Worm (Caenorhabditis elegans) whole organism, L4 larva: ENCODE data around the gene R07B7.12.

ENCODE experiments used
- F49E8.2 ChIP-seq: sonication (generic microtip); optimal IDR thresholded peaks from 2 replicates; lab custom pipeline; 2016; ENCODE audit warnings: missing compliant biosample characterization, mild to moderate bottlenecking, missing genetic modification characterization, borderline replicate concordance
- R02D3.7 ChIP-seq: fragments of 150-350 bp; sonication (generic microtip); optimal IDR thresholded peaks from 3 replicates; lab custom pipeline; 2014; ENCODE audit warnings: missing biosample characterization, missing genetic modification characterization
- T20F7.1 ChIP-seq: fragments of 200-800 bp; sonication (Bioruptor generic); optimal IDR thresholded peaks from 2 replicates; lab custom pipeline; 2018; ENCODE audit warnings: mild to moderate bottlenecking, missing genetic modification characterization, missing compliant biosample characterization
- T26A8.4 ChIP-seq: fragments of 200-800 bp; sonication (Bioruptor generic); IDR thresholded peaks from 2 replicates; pipeline ENCODE4 v1.3.6; 2022; ENCODE audit warnings: missing genetic modification characterization, missing compliant biosample characterization
- Y105C5A.15 ChIP-seq: fragments of 200-800 bp; sonication (Bioruptor generic); IDR thresholded peaks from 2 replicates; pipeline ENCODE4 v1.3.6; 2022; ENCODE audit warnings: missing genetic modification characterization, missing compliant biosample characterization
- Y48G9A.11 ChIP-seq: fragments of 200-800 bp; sonication (Bioruptor generic); IDR thresholded peaks from 2 replicates; pipeline ENCODE4 v1.3.6; 2022; ENCODE audit warnings: missing genetic modification reagents, missing genetic modification characterization, missing compliant biosample characterization
- ZK337.2 ChIP-seq: fragments of 200-800 bp; sonication (Bioruptor generic); IDR thresholded peaks from 2 replicates; pipeline ENCODE4 v1.3.6; 2022; ENCODE audit warnings: missing genetic modification reagents, missing genetic modification characterization, missing compliant biosample characterization
- aha-1 ChIP-seq: fragments of 150-350 bp; peaks from one replicate; lab custom pipeline; 2014; ENCODE audit warnings: missing biosample characterization, missing genetic modification characterization
- ceh-32 ChIP-seq: sonication (generic microtip); optimal IDR thresholded peaks from 2 replicates; lab custom pipeline; 2016; ENCODE audit warnings: mild to moderate bottlenecking, missing genetic modification characterization, missing compliant biosample characterization; ENCODE audit not compliant: poor library complexity
- ctbp-1 ChIP-seq: fragments of 200-800 bp; sonication (Bioruptor generic); IDR thresholded peaks from 2 replicates; pipeline ENCODE4 v1.3.6; 2022; ENCODE audit warnings: missing genetic modification reagents, missing genetic modification characterization, missing compliant biosample characterization
- daf-16 ChIP-seq, 3 experiments: sonication (generic microtip); optimal IDR thresholded peaks; 2 replicates each; lab custom pipeline; 2016 to 2017; ENCODE audit warnings: missing genetic modification characterization in 3 of 3, missing genetic modification reagents in 3 of 3, mild to moderate bottlenecking in 2 of 3, missing compliant biosample characterization in 2 of 3, missing biosample characterization in 1 of 3, moderate library complexity in 1 of 3
- dpl-1 ChIP-seq: fragments of 150-350 bp; optimal IDR thresholded peaks from 2 replicates; lab custom pipeline; 2014; ENCODE audit warnings: missing biosample characterization, missing genetic modification reagents, missing genetic modification characterization
- egl-27 ChIP-seq: sonication (generic microtip); optimal IDR thresholded peaks from 3 replicates; lab custom pipeline; 2017; ENCODE audit warnings: missing biosample characterization, missing genetic modification reagents, missing genetic modification characterization
- gei-8 ChIP-seq: fragments of 200-800 bp; sonication (Bioruptor generic); optimal IDR thresholded peaks from 2 replicates; lab custom pipeline; 2018; ENCODE audit warnings: mild to moderate bottlenecking, missing genetic modification characterization, missing compliant biosample characterization
- hlh-11 ChIP-seq: fragments of 200-800 bp; sonication (Bioruptor generic); optimal IDR thresholded peaks from 2 replicates; lab custom pipeline; 2018; ENCODE audit warnings: mild to moderate bottlenecking, missing genetic modification characterization, missing compliant biosample characterization
- lin-38 ChIP-seq: fragments of 200-800 bp; sonication (Bioruptor generic); IDR thresholded peaks from 2 replicates; pipeline ENCODE4 v1.3.6; 2022; ENCODE audit warnings: missing genetic modification reagents, missing genetic modification characterization, missing compliant biosample characterization
- lir-3 ChIP-seq: sonication (generic microtip); optimal IDR thresholded peaks from 2 replicates; lab custom pipeline; 2016; ENCODE audit warnings: mild to moderate bottlenecking, missing genetic modification characterization, missing compliant biosample characterization
- lsy-2 ChIP-seq, 2 experiments: fragments of 150-350 bp in 1 of 2; sonication (generic microtip) in 1 of 2; optimal IDR thresholded peaks; 2 replicates each; lab custom pipeline; 2014 to 2017; ENCODE audit warnings: missing biosample characterization in 2 of 2, missing genetic modification characterization in 2 of 2
- mep-1 ChIP-seq: fragments of 150-350 bp; sonication (generic microtip); optimal IDR thresholded peaks from 3 replicates; lab custom pipeline; 2014; ENCODE audit warnings: missing biosample characterization, missing genetic modification characterization
- mes-2 ChIP-seq: sonication (generic microtip); optimal IDR thresholded peaks from 2 replicates; lab custom pipeline; 2016; ENCODE audit warnings: missing genotype, mild to moderate bottlenecking, missing genetic modification characterization, missing compliant biosample characterization; ENCODE audit not compliant: poor library complexity, severe bottlenecking
- mxl-2 ChIP-seq: fragments of 200-800 bp; sonication (Bioruptor generic); conservative IDR thresholded peaks from 2 replicates; pipeline ENCODE4 v1.3.6; 2022; ENCODE audit warnings: missing genetic modification reagents, missing genetic modification characterization, missing compliant biosample characterization
- nhr-10 ChIP-seq: fragments of 150-350 bp; optimal IDR thresholded peaks from 2 replicates; lab custom pipeline; 2014; ENCODE audit warnings: missing biosample characterization, missing genetic modification characterization
- nhr-11 ChIP-seq: fragments of 150-350 bp; optimal IDR thresholded peaks from 2 replicates; lab custom pipeline; 2014; ENCODE audit warnings: missing biosample characterization, missing genetic modification characterization
- nhr-111 ChIP-seq: fragments of 200-800 bp; sonication (Bioruptor generic); optimal IDR thresholded peaks from 2 replicates; lab custom pipeline; 2018; ENCODE audit warnings: mild to moderate bottlenecking, missing genetic modification characterization, missing compliant biosample characterization
- nhr-25 ChIP-seq: sonication (generic microtip); optimal IDR thresholded peaks from 2 replicates; lab custom pipeline; 2017; ENCODE audit warnings: missing genetic modification characterization, mild to moderate bottlenecking, missing compliant biosample characterization, antibody characterized with exemption, moderate library complexity, borderline replicate concordance; ENCODE audit not compliant: insufficient read depth
- nhr-28 ChIP-seq: fragments of 150-350 bp; optimal IDR thresholded peaks from 2 replicates; lab custom pipeline; 2014; ENCODE audit warnings: missing biosample characterization, missing genetic modification characterization
- nhr-41 ChIP-seq: fragments of 200-800 bp; sonication (Bioruptor generic); IDR thresholded peaks from 2 replicates; pipeline ENCODE4 v1.3.6; 2022; ENCODE audit warnings: missing genetic modification reagents, missing genetic modification characterization, missing compliant biosample characterization
- nhr-42 ChIP-seq: fragments of 200-800 bp; sonication (Bioruptor generic); IDR thresholded peaks from 2 replicates; pipeline ENCODE4 v1.3.6; 2022; ENCODE audit warnings: missing genetic modification characterization, missing compliant biosample characterization
- nhr-6 ChIP-seq: fragments of 150-350 bp; optimal IDR thresholded peaks from 2 replicates; lab custom pipeline; 2014; ENCODE audit warnings: missing biosample characterization, missing genetic modification characterization
- pha-4 ChIP-seq, 2 experiments: fragments of 150-350 bp in 1 of 2; fragments of 200-800 bp in 1 of 2; sonication (Bioruptor generic) in 1 of 2; IDR thresholded peaks in 1 of 2; optimal IDR thresholded peaks in 1 of 2; 2 replicates each; pipeline versions ENCODE4 v1.3.6 to Lab custom; 2014 to 2022; ENCODE audit warnings: missing genetic modification characterization in 2 of 2, missing genetic modification reagents in 2 of 2, missing biosample characterization in 1 of 2, missing compliant biosample characterization in 1 of 2
- pqm-1 ChIP-seq: sonication (generic microtip); optimal IDR thresholded peaks from 2 replicates; lab custom pipeline; 2017; ENCODE audit warnings: missing biosample characterization, missing genetic modification characterization
- rbr-2 ChIP-seq: sonication (generic microtip); optimal IDR thresholded peaks from 2 replicates; lab custom pipeline; 2016; ENCODE audit warnings: missing genotype, missing genetic modification characterization, missing compliant biosample characterization
- snpc-4 ChIP-seq: fragments of 150-350 bp; optimal IDR thresholded peaks from 2 replicates; lab custom pipeline; 2014; ENCODE audit warnings: missing biosample characterization, missing genetic modification characterization
- tag-97 ChIP-seq: fragments of 200-800 bp; sonication (Bioruptor generic); IDR thresholded peaks from 2 replicates; pipeline ENCODE4 v1.3.6; 2022; ENCODE audit warnings: missing genetic modification characterization, missing compliant biosample characterization
- unc-62 ChIP-seq, 3 experiments: fragments of 150-350 bp in 1 of 3; sonication (generic microtip); optimal IDR thresholded peaks in 2 of 3; peaks in 1 of 3; 1 replicate in 1 of 3; 2 replicates in 2 of 3; lab custom pipeline; 2014 to 2017; ENCODE audit warnings: missing biosample characterization in 3 of 3, missing genetic modification characterization in 3 of 3, missing genetic modification reagents in 3 of 3, missing genotype in 1 of 3
- ztf-7 ChIP-seq: fragments of 150-350 bp; optimal IDR thresholded peaks from 2 replicates; lab custom pipeline; 2014; ENCODE audit warnings: missing biosample characterization, missing genetic modification characterization

Gene R07B7.12

DNA sequence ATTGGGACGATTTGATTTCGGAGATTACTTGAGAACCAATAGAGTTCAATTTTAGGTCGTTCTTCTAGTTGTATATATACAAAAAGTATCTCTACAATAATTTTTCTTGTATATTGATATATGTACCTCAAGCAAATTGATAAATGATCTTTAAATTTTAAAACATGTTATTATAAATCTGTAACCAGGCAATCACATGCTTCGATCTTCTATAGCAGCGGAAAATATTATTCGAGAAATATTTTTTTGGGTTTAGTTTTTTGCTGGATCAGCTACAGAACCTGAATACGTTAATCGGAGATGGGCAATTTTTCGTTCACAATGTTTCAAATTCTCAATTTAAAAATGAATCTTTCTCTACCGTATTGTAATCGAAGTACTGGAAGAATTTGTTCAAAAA is at the start of gene R07B7.12:
TSS of gene R07B7.12 (plus strand) at position 301 of the 400 bp plus-strand sequence.
- TF ChIP-seq ctbp-1 (GFP tag; lab: Robert Waterston, UW) (no peak), ceh-32 (tag; lab: Kevin White, UChicago) (no peak), snpc-4 (tag; lab: Kevin White, UChicago) (no peak)

- TF ChIP-seq unc-62 (GFP tag; optimal IDR thresholded peaks at IDR 0.05 in 1 of 2; lab: Kevin White, UChicago) (peak in 1 of 2 experiments; percentile 90), unc-62 (tag; optimal IDR thresholded peaks at IDR 0.05; lab: Kevin White, UChicago) (no peak), pha-4 (GFP tag; IDR thresholded peaks at IDR 0.05; lab: Robert Waterston, UW) (no peak), pha-4 (tag; optimal IDR thresholded peaks at IDR 0.05; lab: Kevin White, UChicago) (peak; percentile 5), T20F7.1 (GFP tag; lab: Kevin White, UChicago) (no peak), hlh-11 (tag; lab: Kevin White, UChicago) (peak; percentile 19), daf-16 (GFP tag; optimal IDR thresholded peaks at IDR 0.05; lab: Kevin White, UChicago) (no peak), daf-16 (tag; optimal IDR thresholded peaks at IDR 0.05; lab: Kevin White, UChicago) (no peak), nhr-25 (tag; lab: Kevin White, UChicago) (peak; percentile 59), nhr-6 (peak; percentile 63)
Measured at ce11 chrV:12039755-12040154, 49.1 kb upstream of the R07B7.12 start.

DNA sequence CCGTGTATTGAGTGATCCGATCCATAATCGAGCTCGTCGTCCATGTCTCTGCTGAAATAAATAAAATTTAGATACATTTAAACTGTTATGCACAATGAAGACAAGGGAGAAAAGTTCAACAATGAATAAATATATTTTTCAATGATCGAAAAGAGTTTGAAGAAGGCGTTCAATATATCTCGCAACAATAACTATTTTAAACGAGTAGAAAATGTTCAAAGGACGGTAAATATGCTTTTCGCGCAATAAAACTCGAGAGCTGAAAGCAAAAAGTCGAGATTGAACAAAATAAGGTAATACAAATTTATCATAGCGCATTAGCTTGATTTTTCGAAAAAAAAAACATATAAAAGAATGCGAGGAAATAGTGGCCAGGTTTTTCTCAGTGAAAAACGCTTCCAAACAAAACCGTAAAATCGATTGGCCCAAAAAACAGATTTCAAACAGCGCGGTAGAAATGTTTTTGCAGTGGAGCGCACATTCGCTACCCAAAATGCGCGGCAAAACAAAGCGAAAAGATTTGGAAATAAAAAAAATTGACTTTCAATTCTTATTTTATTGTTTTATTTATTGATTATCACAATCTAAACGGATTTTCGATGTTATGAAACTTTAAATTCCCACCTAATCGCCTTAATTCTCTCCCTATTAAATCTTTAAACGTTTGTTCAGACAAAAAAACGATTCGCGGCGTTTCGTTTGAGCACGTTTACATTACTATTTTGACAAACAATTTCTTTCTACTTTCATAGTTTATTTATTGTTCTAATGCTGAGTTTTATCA is 47.9 kb upstream of the R07B7.12 start, which contains the start of the genes kup-1 and F10C2.4:
TSS of gene kup-1 (minus strand) at position 51 of the 784 bp plus-strand sequence.
TSS of gene F10C2.4 (plus strand) at position 734 of the 784 bp plus-strand sequence.
- TF ChIP-seq lir-3 (tag; lab: Kevin White, UChicago) (no peak), F49E8.2 (no peak), mes-2 (tag; lab: Kevin White, UChicago) (peak; percentile 51), aha-1 (tag; lab: Kevin White, UChicago) (peak; percentile 78), egl-27 (tag; lab: Kevin White, UChicago) (no peak), hlh-11 (tag; lab: Kevin White, UChicago) (no peak), lin-38 (GFP tag; lab: Robert Waterston, UW) (peak; percentile 88), nhr-42 (GFP tag; lab: Robert Waterston, UW) (no peak), lsy-2 (tag; optimal IDR thresholded peaks at IDR 0.05; lab: Kevin White, UChicago) (no peak), pqm-1 (tag; lab: Kevin White, UChicago) (no peak), dpl-1 (GFP tag; lab: Kevin White, UChicago) (peak; percentile 91), Y48G9A.11 (GFP tag; lab: Robert Waterston, UW) (no peak), nhr-41 (GFP tag; lab: Robert Waterston, UW) (no peak), nhr-11 (peak; percentile 16), nhr-10 (tag; lab: Kevin White, UChicago) (no peak), Y105C5A.15 (GFP tag; lab: Robert Waterston, UW) (no peak), nhr-28 (peak; percentile 23), ZK337.2 (GFP tag; lab: Robert Waterston, UW) (no peak), rbr-2 (tag; lab: Kevin White, UChicago) (peak; percentile 28), daf-16 (GFP tag; optimal IDR thresholded peaks at IDR 0.05; lab: Kevin White, UChicago) (no peak), daf-16 (tag; optimal IDR thresholded peaks at IDR 0.05; lab: Kevin White, UChicago) (peak; percentile 17), nhr-6 (peak; percentile 88), tag-97 (GFP tag; lab: Robert Waterston, UW) (no peak), T20F7.1 (GFP tag; lab: Kevin White, UChicago) (peak; percentile 60), T26A8.4 (GFP tag; lab: Robert Waterston, UW) (no peak)

DNA sequence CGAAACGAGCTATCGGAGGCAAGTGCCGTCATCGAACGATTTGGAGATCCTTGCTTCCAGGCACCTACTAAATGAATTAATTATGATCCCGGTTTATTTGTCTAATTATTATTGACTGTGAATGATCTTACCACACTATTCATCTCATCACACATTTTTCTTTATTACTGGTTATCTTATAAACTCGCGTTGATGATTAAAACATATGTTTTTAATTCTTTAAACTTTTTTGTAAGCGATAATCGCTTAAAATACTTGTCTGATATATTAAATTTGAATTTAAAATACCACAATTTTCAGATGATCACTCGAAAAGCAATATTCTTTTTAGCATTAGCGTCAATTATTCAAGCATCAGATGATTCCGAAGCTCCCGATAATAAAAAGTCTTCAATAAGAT is 43.7 kb upstream of the R07B7.12 start, which contains the start of gene F10C2.5:
TSS of gene F10C2.5 (plus strand) at position 301 of the 400 bp plus-strand sequence.
- TF ChIP-seq R02D3.7 (tag; lab: Kevin White, UChicago) (no peak), nhr-111 (GFP tag; lab: Kevin White, UChicago) (no peak), Y48G9A.11 (GFP tag; lab: Robert Waterston, UW) (no peak), egl-27 (tag; lab: Kevin White, UChicago) (no peak), mep-1 (tag; lab: Kevin White, UChicago) (no peak), aha-1 (tag; lab: Kevin White, UChicago) (no peak), lin-38 (GFP tag; lab: Robert Waterston, UW) (no peak), gei-8 (GFP tag; lab: Kevin White, UChicago) (no peak), ztf-7 (tag; lab: Kevin White, UChicago) (no peak), mxl-2 (GFP tag; lab: Robert Waterston, UW) (no peak), ceh-32 (tag; lab: Kevin White, UChicago) (no peak), dpl-1 (GFP tag; lab: Kevin White, UChicago) (no peak)
